Worm (Caenorhabditis elegans): Measurements from ENCODE around the gene C56G2.5.

DNA sequence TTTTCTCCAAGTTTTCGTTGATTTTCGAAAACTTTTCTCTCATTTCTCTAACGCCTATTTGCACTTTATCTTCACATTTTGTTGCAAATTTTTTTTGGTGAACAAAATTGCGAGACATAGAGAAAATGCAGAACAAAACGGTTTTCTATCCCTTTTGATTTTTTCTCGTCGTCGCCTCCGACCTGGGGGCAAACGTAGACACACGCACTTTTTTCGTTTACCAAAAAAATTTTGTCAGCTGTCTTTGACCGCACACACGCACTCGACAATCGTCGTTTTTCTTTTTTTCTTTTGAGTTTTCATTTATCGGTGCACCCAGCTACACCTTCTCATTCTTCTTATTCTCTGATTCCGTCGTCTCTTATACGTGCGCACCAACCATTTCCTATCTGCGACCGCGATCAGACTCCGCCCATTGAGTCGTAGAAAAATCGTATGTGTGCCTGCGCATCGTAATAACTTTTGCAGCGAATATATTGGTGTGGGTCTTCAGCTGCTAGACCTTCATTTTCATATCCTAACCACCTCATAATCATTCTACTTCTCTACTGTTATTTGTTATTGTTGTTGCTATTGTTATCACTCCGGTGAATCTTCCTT, 38.4 kb upstream of the C56G2.5 start:
- no peak for TF ChIP-seq Y55F3AM.14 (GFP tag; optimal IDR thresholded peaks at IDR 0.05)
- TF ChIP-seq aly-2 (tag; optimal IDR thresholded peaks at IDR 0.05) = no peak
- TF ChIP-seq snpc-4 (tag; optimal IDR thresholded peaks at IDR 0.05) = no peak
- no peak for TF ChIP-seq lin-13 (GFP tag; optimal IDR thresholded peaks at IDR 0.05)
- no peak for TF ChIP-seq nhr-237 (tag; optimal IDR thresholded peaks at IDR 0.05)
- no peak for TF ChIP-seq dmd-4 (tag; optimal IDR thresholded peaks at IDR 0.05)

Measured in whole organism, L2 larva.